Fruit fly (Drosophila melanogaster): ENCODE data around the gene CG15879.

The CG15879 gene

dm6 chr3L:2157427-2157931 lies 11.4 kb downstream of the CG15879 start:
- no peak for TF ChIP-seq CG17801 (GFP tag; optimal IDR thresholded peaks at IDR 0.05; ENCODE audit: partially characterized antibody)

dm6 chr3L:2152730-2153129 lies 16.2 kb downstream of the CG15879 start:
- no peak for TF ChIP-seq CG17801 (GFP tag; optimal IDR thresholded peaks at IDR 0.05; ENCODE audit: partially characterized antibody)

- TF ChIP-seq CG17801 (GFP tag; optimal IDR thresholded peaks at IDR 0.05; ENCODE audit: partially characterized antibody): no peak
Observed at dm6 chr3L:2151588-2152372, 17.1 kb downstream of the CG15879 start, which contains the start of gene zormin. Gene zormin, minus strand, starts transcription at chr3L:2151700.

dm6 chr3L:2149664-2150063 lies 19.2 kb downstream of the CG15879 start:
- no peak for TF ChIP-seq CG17801 (GFP tag; optimal IDR thresholded peaks at IDR 0.05; ENCODE audit: partially characterized antibody)

dm6 chr3L:2147767-2148166 lies 21.1 kb downstream of the CG15879 start:
- TF ChIP-seq CG17801 (GFP tag; optimal IDR thresholded peaks at IDR 0.05; ENCODE audit: partially characterized antibody): no peak

- TF ChIP-seq CG17801 (GFP tag; optimal IDR thresholded peaks at IDR 0.05; ENCODE audit: partially characterized antibody): no peak
Observed at dm6 chr3L:2145019-2145418, 23.9 kb downstream of the CG15879 start.

- TF ChIP-seq CG17801 (GFP tag; optimal IDR thresholded peaks at IDR 0.05; ENCODE audit: partially characterized antibody): no peak
Observed at dm6 chr3L:2144355-2144754, 24.6 kb downstream of the CG15879 start.

dm6 chr3L:2142435-2142834 lies 26.5 kb downstream of the CG15879 start:
- TF ChIP-seq CG17801 (GFP tag; optimal IDR thresholded peaks at IDR 0.05; ENCODE audit: partially characterized antibody): no peak

dm6 chr3L:2136419-2136818 lies 32.5 kb downstream of the CG15879 start:
- no peak for TF ChIP-seq CG17801 (GFP tag; optimal IDR thresholded peaks at IDR 0.05; ENCODE audit: partially characterized antibody)

- TF ChIP-seq CG17801 (GFP tag; optimal IDR thresholded peaks at IDR 0.05; ENCODE audit: partially characterized antibody): no peak
Observed at dm6 chr3L:2122333-2122732, 46.6 kb downstream of the CG15879 start.

dm6 chr3L:2121724-2122123 lies 47.2 kb downstream of the CG15879 start:
- no peak for TF ChIP-seq CG17801 (GFP tag; optimal IDR thresholded peaks at IDR 0.05; ENCODE audit: partially characterized antibody)

dm6 chr3L:2119002-2119401 lies 49.9 kb downstream of the CG15879 start:
- TF ChIP-seq CG17801 (GFP tag; optimal IDR thresholded peaks at IDR 0.05; ENCODE audit: partially characterized antibody): no peak

- no peak for TF ChIP-seq CG17801 (GFP tag; optimal IDR thresholded peaks at IDR 0.05; ENCODE audit: partially characterized antibody)
Observed at dm6 chr3L:2118054-2118453, 50.9 kb downstream of the CG15879 start.

Data from ovary, adult (tissue).